Worm (Caenorhabditis elegans) whole organism, young adult: Measurements from ENCODE around the gene H10E21.4.

ENCODE experiments used
- B0261.1 ChIP-seq: sonication (generic microtip); optimal IDR thresholded peaks from 2 replicates; lab custom pipeline; 2016; ENCODE audit warnings: mild to moderate bottlenecking, missing genetic modification characterization, moderate library complexity, missing compliant biosample characterization
- B0336.3 ChIP-seq: fragments of 200-800 bp; sonication (Bioruptor generic); IDR thresholded peaks from 2 replicates; pipeline ENCODE4 v1.3.6; 2022; ENCODE audit warnings: missing genetic modification characterization, missing compliant biosample characterization
- F37B4.10 ChIP-seq: fragments of 200-800 bp; sonication (Bioruptor generic); IDR thresholded peaks from 2 replicates; pipeline ENCODE4 v1.3.6; 2022; ENCODE audit warnings: missing genetic modification characterization, missing compliant biosample characterization
- F39B2.1 ChIP-seq: fragments of 200-800 bp; sonication (Bioruptor generic); IDR thresholded peaks from 2 replicates; pipeline ENCODE4 v1.3.6; 2022; ENCODE audit warnings: missing genetic modification reagents, missing genetic modification characterization, missing compliant biosample characterization
- F52B5.7 ChIP-seq: sonication (generic microtip); optimal IDR thresholded peaks from 2 replicates; lab custom pipeline; 2016; ENCODE audit warnings: mild to moderate bottlenecking, missing genetic modification characterization, missing compliant biosample characterization
- F57A8.1 ChIP-seq: fragments of 200-800 bp; sonication (Bioruptor generic); optimal IDR thresholded peaks from 2 replicates; lab custom pipeline; 2018; ENCODE audit warnings: mild to moderate bottlenecking, missing genetic modification characterization, moderate library complexity, missing compliant biosample characterization
- F57C9.4 ChIP-seq: sonication (generic microtip); optimal IDR thresholded peaks from 2 replicates; lab custom pipeline; 2017; ENCODE audit warnings: mild to moderate bottlenecking, missing genetic modification characterization, missing compliant biosample characterization
- K11D2.4 ChIP-seq: fragments of 200-800 bp; sonication (Bioruptor generic); IDR thresholded peaks from 2 replicates; pipeline ENCODE4 v1.3.6; 2022; ENCODE audit warnings: missing genetic modification reagents, missing genetic modification characterization, missing compliant biosample characterization
- Y53F4B.3 ChIP-seq: fragments of 200-800 bp; sonication (Bioruptor generic); IDR thresholded peaks from 2 replicates; pipeline ENCODE4 v1.3.6; 2022; ENCODE audit warnings: missing genetic modification reagents, missing genetic modification characterization, missing compliant biosample characterization
- Y56A3A.18 ChIP-seq: fragments of 200-800 bp; sonication (Bioruptor generic); IDR thresholded peaks from 2 replicates; pipeline ENCODE4 v1.3.6; 2022; ENCODE audit warnings: missing genetic modification reagents, missing genetic modification characterization, missing compliant biosample characterization
- Y67H2A.10 ChIP-seq: fragments of 200-800 bp; sonication (Bioruptor generic); conservative IDR thresholded peaks from 2 replicates; pipeline ENCODE4 v1.3.6; 2022; ENCODE audit warnings: missing genetic modification reagents, missing genetic modification characterization, missing compliant biosample characterization
- Y95B8A.8 ChIP-seq: fragments of 200-800 bp; sonication (Bioruptor generic); IDR thresholded peaks from 2 replicates; pipeline ENCODE4 v1.3.6; 2022; ENCODE audit warnings: missing genetic modification reagents, missing genetic modification characterization, missing compliant biosample characterization
- ZK185.1 ChIP-seq: sonication (generic microtip); optimal IDR thresholded peaks from 2 replicates; lab custom pipeline; 2016; ENCODE audit warnings: mild to moderate bottlenecking, missing genetic modification characterization, missing compliant biosample characterization; ENCODE audit not compliant: poor library complexity, severe bottlenecking
- akir-1 ChIP-seq: fragments of 200-800 bp; sonication (Bioruptor generic); optimal IDR thresholded peaks from 2 replicates; lab custom pipeline; 2018; ENCODE audit warnings: mild to moderate bottlenecking, missing genetic modification characterization, moderate library complexity, missing compliant biosample characterization
- ama-1 ChIP-seq, 3 experiments: fragments of 150-350 bp in 1 of 3; sonication (generic microtip) in 2 of 3; optimal IDR thresholded peaks; 2 replicates each; lab custom pipeline; 2014 to 2018; ENCODE audit warnings: missing biosample characterization in 2 of 3, missing genetic modification characterization in 2 of 3, missing genetic modification reagents in 2 of 3
- atf-7 ChIP-seq: sonication (generic microtip); optimal IDR thresholded peaks from 2 replicates; lab custom pipeline; 2017; ENCODE audit warnings: mild to moderate bottlenecking, missing genetic modification characterization, missing compliant biosample characterization
- attf-3 ChIP-seq: fragments of 200-800 bp; sonication (Bioruptor generic); conservative IDR thresholded peaks from 2 replicates; pipeline ENCODE4 v1.3.6; 2022; ENCODE audit warnings: missing genetic modification reagents, missing genetic modification characterization, missing compliant biosample characterization
- bed-1 ChIP-seq: fragments of 200-800 bp; sonication (Bioruptor generic); IDR thresholded peaks from 2 replicates; pipeline ENCODE4 v1.3.6; 2022; ENCODE audit warnings: missing genetic modification reagents, missing genetic modification characterization, missing compliant biosample characterization
- ccch-3 ChIP-seq: fragments of 200-800 bp; sonication (Bioruptor generic); optimal IDR thresholded peaks from 2 replicates; lab custom pipeline; 2018; ENCODE audit warnings: mild to moderate bottlenecking, missing genetic modification characterization, missing compliant biosample characterization
- cebp-1 ChIP-seq, 2 experiments: fragments of 200-800 bp in 1 of 2; sonication (Bioruptor generic) in 1 of 2; sonication (generic microtip) in 1 of 2; IDR thresholded peaks in 1 of 2; optimal IDR thresholded peaks in 1 of 2; 2 replicates each; pipeline versions ENCODE4 v1.3.6 to Lab custom; 2017 to 2022; ENCODE audit warnings: missing compliant biosample characterization in 2 of 2, missing genetic modification characterization in 2 of 2, mild to moderate bottlenecking in 1 of 2, missing genetic modification reagents in 1 of 2, moderate library complexity in 1 of 2
- ceh-40 ChIP-seq: fragments of 200-800 bp; sonication (Bioruptor generic); IDR thresholded peaks from 2 replicates; pipeline ENCODE4 v1.3.6; 2022; ENCODE audit warnings: missing genetic modification characterization, missing compliant biosample characterization
- chd-7 ChIP-seq: sonication (generic microtip); optimal IDR thresholded peaks from 2 replicates; lab custom pipeline; 2016; ENCODE audit warnings: mild to moderate bottlenecking, missing genetic modification characterization, moderate library complexity, missing compliant biosample characterization
- dox-1 ChIP-seq: fragments of 200-800 bp; sonication (Bioruptor generic); IDR thresholded peaks from 2 replicates; pipeline ENCODE4 v1.3.6; 2022; ENCODE audit warnings: missing genetic modification reagents, missing genetic modification characterization, missing compliant biosample characterization
- dpff-1 ChIP-seq: sonication (generic microtip); optimal IDR thresholded peaks from 2 replicates; lab custom pipeline; 2017; ENCODE audit warnings: mild to moderate bottlenecking, missing genetic modification characterization, missing compliant biosample characterization
- dpl-1 ChIP-seq: fragments of 150-350 bp; optimal IDR thresholded peaks from 2 replicates; lab custom pipeline; 2014; ENCODE audit warnings: missing biosample characterization, missing genetic modification reagents, missing genetic modification characterization
- egl-18 ChIP-seq: fragments of 200-800 bp; sonication (Bioruptor generic); IDR thresholded peaks from 2 replicates; pipeline ENCODE4 v1.3.6; 2022; ENCODE audit warnings: missing genetic modification reagents, missing genetic modification characterization, missing compliant biosample characterization
- egrh-3 ChIP-seq: fragments of 200-800 bp; sonication (Bioruptor generic); IDR thresholded peaks from 2 replicates; pipeline ENCODE4 v1.3.6; 2022; ENCODE audit warnings: missing genetic modification reagents, missing genetic modification characterization, missing compliant biosample characterization
- ets-4 ChIP-seq: fragments of 200-800 bp; sonication (Bioruptor generic); optimal IDR thresholded peaks from 2 replicates; lab custom pipeline; 2018; ENCODE audit warnings: mild to moderate bottlenecking, missing genetic modification characterization, missing compliant biosample characterization
- hmg-20 ChIP-seq: fragments of 200-800 bp; sonication (Bioruptor generic); IDR thresholded peaks from 2 replicates; pipeline ENCODE4 v1.3.6; 2022; ENCODE audit warnings: missing genetic modification reagents, missing genetic modification characterization, missing compliant biosample characterization
- hsf-1 ChIP-seq: fragments of 200-800 bp; sonication (Bioruptor generic); IDR thresholded peaks from 2 replicates; pipeline ENCODE4 v1.3.6; 2022; ENCODE audit warnings: missing genetic modification reagents, missing genetic modification characterization, missing compliant biosample characterization
- lag-1 ChIP-seq: fragments of 200-800 bp; sonication (Bioruptor generic); IDR thresholded peaks from 2 replicates; pipeline ENCODE4 v1.3.6; 2022; ENCODE audit warnings: missing genetic modification reagents, missing genetic modification characterization, missing compliant biosample characterization
- lin-54 ChIP-seq: fragments of 200-800 bp; sonication (Bioruptor generic); optimal IDR thresholded peaks from 2 replicates; lab custom pipeline; 2018; ENCODE audit warnings: mild to moderate bottlenecking, missing genetic modification characterization, missing compliant biosample characterization
- madf-3 ChIP-seq: fragments of 200-800 bp; sonication (Bioruptor generic); IDR thresholded peaks from 2 replicates; pipeline ENCODE4 v1.3.6; 2022; ENCODE audit warnings: missing genetic modification reagents, missing genetic modification characterization, missing compliant biosample characterization
- nfya-2 ChIP-seq: fragments of 200-800 bp; sonication (Bioruptor generic); IDR thresholded peaks from 2 replicates; pipeline ENCODE4 v1.3.6; 2022; ENCODE audit warnings: missing genetic modification reagents, missing genetic modification characterization, missing compliant biosample characterization
- nfyb-1 ChIP-seq: fragments of 200-800 bp; sonication (Bioruptor generic); IDR thresholded peaks from 2 replicates; pipeline ENCODE4 v1.3.6; 2022; ENCODE audit warnings: missing genetic modification reagents, missing genetic modification characterization, missing compliant biosample characterization
- nhr-90 ChIP-seq: sonication (generic microtip); optimal IDR thresholded peaks from 2 replicates; lab custom pipeline; 2016; ENCODE audit warnings: missing genotype, mild to moderate bottlenecking, missing genetic modification characterization, missing compliant biosample characterization
- pbrm-1 ChIP-seq: fragments of 200-800 bp; sonication (Bioruptor generic); IDR thresholded peaks from 2 replicates; pipeline ENCODE4 v1.3.6; 2022; ENCODE audit warnings: missing genetic modification reagents, missing genetic modification characterization, missing compliant biosample characterization
- rec-8 ChIP-seq, 2 experiments: sonication (generic microtip); optimal IDR thresholded peaks; 2 replicates each; lab custom pipeline; 2016; ENCODE audit warnings: mild to moderate bottlenecking in 2 of 2, missing genetic modification characterization in 2 of 2, missing genetic modification reagents in 2 of 2, missing genotype in 2 of 2, missing biosample characterization in 1 of 2, missing compliant biosample characterization in 1 of 2, moderate library complexity in 1 of 2
- snpc-1.1 ChIP-seq: sonication (generic microtip); optimal IDR thresholded peaks from 2 replicates; lab custom pipeline; 2017; ENCODE audit warnings: missing genetic modification characterization, mild to moderate bottlenecking, missing compliant biosample characterization, antibody characterized with exemption, moderate library complexity, missing genotype, missing genetic modification reagents; ENCODE audit not compliant: insufficient read depth
- sptf-2 ChIP-seq: fragments of 200-800 bp; sonication (Bioruptor generic); optimal IDR thresholded peaks from 2 replicates; lab custom pipeline; 2018; ENCODE audit warnings: mild to moderate bottlenecking, missing genetic modification characterization, missing compliant biosample characterization
- tbp1 ChIP-seq: fragments of 200-800 bp; sonication (Bioruptor generic); optimal IDR thresholded peaks from 2 replicates; lab custom pipeline; 2018; ENCODE audit warnings: mild to moderate bottlenecking, missing genetic modification characterization, missing compliant biosample characterization
- unc-130 ChIP-seq: sonication (generic microtip); optimal IDR thresholded peaks from 2 replicates; lab custom pipeline; 2016; ENCODE audit warnings: missing genetic modification reagents, missing genetic modification characterization, missing compliant biosample characterization
- unc-62 ChIP-seq: fragments of 150-350 bp; optimal IDR thresholded peaks from 2 replicates; lab custom pipeline; 2014; ENCODE audit warnings: missing biosample characterization, missing genetic modification reagents, missing genetic modification characterization
- zfh-2 ChIP-seq: fragments of 200-800 bp; sonication (Bioruptor generic); conservative IDR thresholded peaks from 2 replicates; pipeline ENCODE4 v1.3.6; 2022; ENCODE audit warnings: missing genetic modification reagents, missing genetic modification characterization, missing compliant biosample characterization
- ztf-25 ChIP-seq: fragments of 200-800 bp; sonication (Bioruptor generic); IDR thresholded peaks from 2 replicates; pipeline ENCODE4 v1.3.6; 2022; ENCODE audit warnings: missing genetic modification reagents, missing genetic modification characterization, missing compliant biosample characterization

The H10E21.4 gene

ce11 chrIII:64747-65625, 45.5 kb upstream of the H10E21.4 start:
- TF ChIP-seq dox-1 (GFP tag; lab: Robert Waterston, UW), result peak; percentile 60
- no peak for TF ChIP-seq snpc-1.1
- TF ChIP-seq attf-3 (GFP tag; lab: Robert Waterston, UW), result no peak
- no peak for TF ChIP-seq egl-18 (GFP tag; lab: Robert Waterston, UW)
- TF ChIP-seq B0336.3 (GFP tag; lab: Robert Waterston, UW), result 0 out of 2 replicates have a peak, but pooled peaks have one; percentile 40
- no peak for TF ChIP-seq F57C9.4
- TF ChIP-seq F37B4.10 (GFP tag; lab: Robert Waterston, UW), result no peak
- TF ChIP-seq ets-4 (GFP tag; lab: Kevin White, UChicago), result no peak
- 0 out of 2 replicates have a peak, but pooled peaks have one; percentile 64 for TF ChIP-seq madf-3 (GFP tag; lab: Robert Waterston, UW)
- 0 out of 2 replicates have a peak, but pooled peaks have one; percentile 23 for TF ChIP-seq nfya-2 (GFP tag; lab: Robert Waterston, UW)
- TF ChIP-seq K11D2.4 (GFP tag; lab: Robert Waterston, UW), result no peak; the same call in none of the 2 replicates
- TF ChIP-seq Y53F4B.3 (GFP tag; lab: Robert Waterston, UW), result no peak
- TF ChIP-seq lag-1 (GFP tag; lab: Robert Waterston, UW), result no peak
- TF ChIP-seq ztf-25 (GFP tag; lab: Robert Waterston, UW), result no peak
- peak; percentile 62; the same call in 1 of the 2 replicates for TF ChIP-seq zfh-2
- TF ChIP-seq hsf-1 (GFP tag; lab: Robert Waterston, UW), result 0 out of 2 replicates have a peak, but pooled peaks have one; percentile 16
- no peak for TF ChIP-seq cebp-1 (GFP tag; IDR thresholded peaks at IDR 0.05; lab: Robert Waterston, UW)
- TF ChIP-seq cebp-1 (tag; optimal IDR thresholded peaks at IDR 0.05; lab: Kevin White, UChicago), result no peak
- TF ChIP-seq sptf-2, result no peak
- TF ChIP-seq lin-54 (GFP tag; lab: Kevin White, UChicago), result no peak
- no peak for TF ChIP-seq Y95B8A.8 (GFP tag; lab: Robert Waterston, UW)
- TF ChIP-seq dpl-1 (GFP tag; lab: Kevin White, UChicago), result no peak
- TF ChIP-seq nfyb-1, result peak; percentile 67
- TF ChIP-seq chd-7, result no peak
- no peak for TF ChIP-seq unc-62 (GFP tag; lab: Kevin White, UChicago)
- TF ChIP-seq ZK185.1, result no peak
- TF ChIP-seq pbrm-1 (GFP tag; lab: Robert Waterston, UW), result peak; percentile 28; the same call in 1 of the 2 replicates
- TF ChIP-seq ccch-3, result no peak
- no peak for TF ChIP-seq hmg-20 (GFP tag; lab: Robert Waterston, UW)
- TF ChIP-seq akir-1, result no peak
- TF ChIP-seq dpff-1 (tag; lab: Kevin White, UChicago), result peak; percentile 13
- no peak for TF ChIP-seq B0261.1 (tag; lab: Kevin White, UChicago)
- no peak for TF ChIP-seq tbp1 (GFP tag; lab: Kevin White, UChicago)
- no peak for TF ChIP-seq unc-130
- peak; percentile 36 for TF ChIP-seq F52B5.7
- TF ChIP-seq ama-1 (optimal IDR thresholded peaks at IDR 0.05; lab: Kevin White, UChicago), result peak; percentile 11
- no peak for TF ChIP-seq ama-1 (GFP tag; optimal IDR thresholded peaks at IDR 0.05; lab: Kevin White, UChicago)
- peak; percentile 45 for TF ChIP-seq F57A8.1
- TF ChIP-seq Y67H2A.10 (GFP tag; lab: Robert Waterston, UW), result no peak
- TF ChIP-seq atf-7, result no peak
- TF ChIP-seq bed-1 (GFP tag; lab: Robert Waterston, UW), result no peak
- no peak for TF ChIP-seq F39B2.1 (GFP tag; lab: Robert Waterston, UW)
- TF ChIP-seq Y56A3A.18 (GFP tag; lab: Robert Waterston, UW), result no peak
- no peak for TF ChIP-seq nhr-90 (tag; lab: Kevin White, UChicago)
- TF ChIP-seq egrh-3 (GFP tag; lab: Robert Waterston, UW), result 0 out of 2 replicates have a peak, but pooled peaks have one; percentile 3
- no peak for TF ChIP-seq rec-8 (tag; optimal IDR thresholded peaks at IDR 0.05; lab: Kevin White, UChicago)
- TF ChIP-seq ceh-40 (GFP tag; lab: Robert Waterston, UW), result 0 out of 2 replicates have a peak, but pooled peaks have one; percentile 40
